Fruit fly (Drosophila melanogaster) whole organism, wandering third instar larva: Measurements from ENCODE around the gene CG34256.

Experiments used
- CG9705 ChIP-seq: fragments of 200-800 bp; sonication (Bioruptor generic); optimal IDR thresholded peaks from 2 replicates; lab custom pipeline; 2018; ENCODE audit warnings: missing biosample characterization, mild to moderate bottlenecking, missing genetic modification characterization
- CrebA ChIP-seq: fragments of 200-800 bp; sonication (Bioruptor generic); optimal IDR thresholded peaks from 2 replicates; lab custom pipeline; 2016; ENCODE audit warnings: missing biosample characterization, mild to moderate bottlenecking, missing genetic modification characterization, borderline replicate concordance
- Dfd ChIP-seq: fragments of >200 bp; optimal IDR thresholded peaks from 2 replicates; lab custom pipeline; 2017; ENCODE audit warnings: missing biosample characterization, missing genetic modification characterization
- Myc ChIP-seq: fragments of >200 bp; optimal IDR thresholded peaks from 2 replicates; lab custom pipeline; 2017
- Vsx2 ChIP-seq: fragments of 200-300, 225-300 bp; sonication (Bioruptor generic); optimal IDR thresholded peaks from 2 replicates; lab custom pipeline; 2018; ENCODE audit warnings: missing biosample characterization, missing genetic modification characterization; ENCODE audit not compliant: partially characterized antibody
- dl ChIP-seq, 2 experiments: fragments of 175-275, 200-275 bp in 1 of 2; fragments of 200-275 bp in 1 of 2; sonication (Bioruptor generic); optimal IDR thresholded peaks; lab custom pipeline; 2018; ENCODE audit warnings: mild to moderate bottlenecking in 2 of 2, missing biosample characterization in 2 of 2, missing genetic modification characterization in 2 of 2, moderate library complexity in 2 of 2; ENCODE audit not compliant: partially characterized antibody in 2 of 2, insufficient read depth in 1 of 2
- ey ChIP-seq: fragments of 200-800 bp; sonication (Bioruptor generic); optimal IDR thresholded peaks from 2 replicates; lab custom pipeline; 2016; ENCODE audit warnings: missing biosample characterization, missing genetic modification characterization
- fru ChIP-seq: fragments of 200-800 bp; sonication (Bioruptor generic); optimal IDR thresholded peaks from 3 replicates; lab custom pipeline; 2016; ENCODE audit warnings: missing biosample characterization, mild to moderate bottlenecking, missing genetic modification characterization
- pan ChIP-seq: fragments of >200 bp; optimal IDR thresholded peaks from 2 replicates; lab custom pipeline; 2017
- usp ChIP-seq: fragments of >200 bp; optimal IDR thresholded peaks from 2 replicates; lab custom pipeline; 2017; ENCODE audit warnings: missing biosample characterization, missing genetic modification characterization

DNA sequence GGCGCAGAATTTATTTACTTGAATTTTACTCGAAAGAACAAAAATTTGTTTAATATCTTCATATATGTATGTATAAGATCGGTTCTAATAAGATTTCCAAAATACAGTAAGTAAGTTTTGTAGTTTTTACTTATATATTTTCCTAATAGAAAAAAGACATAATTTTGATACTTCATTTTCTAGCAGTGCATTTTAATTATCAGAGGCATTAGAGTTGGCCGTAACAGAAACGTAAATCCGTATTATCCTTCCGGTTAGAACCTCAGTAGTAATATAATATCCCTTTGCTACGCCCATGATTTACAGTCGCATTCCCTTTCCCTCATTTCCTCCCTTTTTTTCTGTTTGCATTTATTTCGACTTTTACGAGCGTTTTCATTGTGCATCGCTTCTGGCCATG lies 12.9 kb downstream of the CG34256 start:
- TF ChIP-seq pan (lab: Kevin White, UChicago) (no peak), fru (peak; percentile 18), usp (GFP tag; lab: Kevin White, UChicago) (no peak), Dfd (GFP tag; lab: Kevin White, UChicago) (no peak), CG9705 (GFP tag; lab: Kevin White, UChicago) (no peak), CrebA (GFP tag; lab: Kevin White, UChicago) (no peak), Myc (lab: Kevin White, UChicago) (no peak), Vsx2 (GFP tag; lab: Kevin White, UChicago) (no peak), ey (GFP tag; lab: Kevin White, UChicago) (peak; percentile 15), dl (GFP tag; optimal IDR thresholded peaks at IDR 0.05; lab: Kevin White, UChicago; ENCODE audit: insufficient read depth in 1 of 2, partially characterized antibody in 2 of 2) (no peak)
